Fruit fly (Drosophila melanogaster) whole organism, prepupa: ENCODE results near the gene sip3.

Experiments
- CG15336 ChIP-seq: fragments of 200-800 bp; sonication (Bioruptor generic); IDR thresholded peaks from 2 replicates; pipeline ENCODE4 v1.3.6; 2022; ENCODE audit warnings: missing biosample characterization, missing genetic modification characterization
- CG16779 ChIP-seq: fragments of 200-800 bp; sonication (Bioruptor generic); optimal IDR thresholded peaks from 3 replicates; lab custom pipeline; 2017; ENCODE audit warnings: missing biosample characterization, mild to moderate bottlenecking, missing genetic modification characterization
- CG6808 ChIP-seq: fragments of 200-800 bp; sonication (Bioruptor generic); optimal IDR thresholded peaks from 3 replicates; lab custom pipeline; 2017; ENCODE audit warnings: missing biosample characterization, missing genetic modification characterization, mild to moderate bottlenecking, moderate library complexity, missing genetic modification reagents
- CG7368 ChIP-seq: fragments of 200-800 bp; sonication (Bioruptor generic); optimal IDR thresholded peaks from 3 replicates; lab custom pipeline; 2016; ENCODE audit warnings: missing biosample characterization, missing genetic modification characterization
- Lpt ChIP-seq: fragments of 200-800 bp; sonication (Bioruptor generic); optimal IDR thresholded peaks from 3 replicates; lab custom pipeline; 2016; ENCODE audit warnings: missing biosample characterization, missing genetic modification characterization
- Met ChIP-seq: fragments of 200-800 bp; sonication (Bioruptor generic); optimal IDR thresholded peaks from 3 replicates; lab custom pipeline; 2016; ENCODE audit warnings: missing biosample characterization, missing genetic modification characterization
- pdm3 ChIP-seq: fragments of 200-800 bp; sonication (Bioruptor generic); optimal IDR thresholded peaks from 3 replicates; lab custom pipeline; 2016; ENCODE audit warnings: missing biosample characterization, missing genetic modification characterization

DNA sequence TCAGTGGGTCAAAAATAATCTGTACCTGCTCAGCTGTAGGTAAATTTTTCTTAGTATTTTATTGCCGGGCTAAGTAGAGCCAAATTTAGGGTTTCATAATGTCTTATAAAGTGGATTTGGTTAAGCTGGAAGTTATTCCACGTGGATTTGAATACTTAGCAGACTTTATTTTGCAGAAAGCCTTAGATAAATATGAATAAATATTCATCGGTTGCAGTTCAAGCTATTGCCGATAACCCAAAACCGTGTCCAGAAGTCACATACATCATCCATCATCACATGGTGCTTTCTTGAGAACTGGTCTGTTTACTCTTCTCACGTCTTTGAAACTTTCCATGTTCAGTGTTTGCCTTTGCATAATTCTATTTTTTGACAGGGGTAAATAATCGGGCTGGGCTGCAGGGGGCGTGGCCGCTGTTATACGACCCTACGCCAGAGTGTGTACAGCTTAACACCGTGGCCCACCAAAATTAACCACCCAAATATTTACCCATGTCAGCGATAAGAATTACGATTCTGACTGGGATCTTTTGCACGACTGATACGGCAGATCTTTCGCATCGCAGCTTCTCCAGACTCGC is 13.3 kb upstream of the sip3 start, which contains the start of gene CG2187:
- TF ChIP-seq CG7368: no peak
- TF ChIP-seq CG16779: no peak
- TF ChIP-seq Met: no peak
- no peak for TF ChIP-seq Lpt
- no peak for TF ChIP-seq pdm3 (GFP tag; lab: Kevin White, UChicago)
- TF ChIP-seq CG6808: no peak
- no peak for TF ChIP-seq CG15336 (GFP tag; lab: Robert Waterston, UW)
